Worm (Caenorhabditis elegans) whole organism, mixed stage, embryonic: Measurements from ENCODE around the gene srxa-9.

ENCODE experiments used
- M03D4.4 ChIP-seq: sonication (generic microtip); optimal IDR thresholded peaks from 2 replicates; lab custom pipeline; 2017; ENCODE audit warnings: mild to moderate bottlenecking, missing genetic modification characterization, missing compliant biosample characterization
- bed-3 ChIP-seq: fragments of 200-800 bp; sonication (Bioruptor generic); optimal IDR thresholded peaks from 3 replicates; lab custom pipeline; 2018; ENCODE audit warnings: mild to moderate bottlenecking, missing genetic modification characterization, moderate library complexity, missing compliant biosample characterization
- blmp-1 ChIP-seq: fragments of 150-350 bp; optimal IDR thresholded peaks from 2 replicates; lab custom pipeline; 2014; ENCODE audit warnings: missing biosample characterization, missing genetic modification characterization
- ceh-43 ChIP-seq: fragments of 200-800 bp; sonication (Bioruptor generic); optimal IDR thresholded peaks from 2 replicates; lab custom pipeline; 2018; ENCODE audit warnings: mild to moderate bottlenecking, missing genetic modification characterization, moderate library complexity, missing compliant biosample characterization
- ces-1 ChIP-seq: fragments of 150-350 bp; optimal IDR thresholded peaks from 2 replicates; lab custom pipeline; 2014; ENCODE audit warnings: missing biosample characterization, missing genetic modification reagents, missing genetic modification characterization
- cnd-1 ChIP-seq: fragments of 200-800 bp; sonication (Bioruptor generic); optimal IDR thresholded peaks from 2 replicates; lab custom pipeline; 2018; ENCODE audit warnings: mild to moderate bottlenecking, missing genetic modification characterization, missing compliant biosample characterization
- drap-1 ChIP-seq: fragments of 200-800 bp; sonication (Bioruptor generic); optimal IDR thresholded peaks from 3 replicates; lab custom pipeline; 2018; ENCODE audit warnings: mild to moderate bottlenecking, missing genetic modification characterization, missing compliant biosample characterization
- elt-1 ChIP-seq: sonication (generic microtip); optimal IDR thresholded peaks from 2 replicates; lab custom pipeline; 2017; ENCODE audit warnings: missing genetic modification characterization, mild to moderate bottlenecking, missing compliant biosample characterization, antibody characterized with exemption, moderate library complexity, borderline replicate concordance; ENCODE audit not compliant: insufficient read depth
- elt-3 ChIP-seq: fragments of 150-350 bp; optimal IDR thresholded peaks from 2 replicates; lab custom pipeline; 2014; ENCODE audit warnings: missing biosample characterization, missing genetic modification characterization
- flh-1 ChIP-seq: fragments of 200-800 bp; sonication (Bioruptor generic); optimal IDR thresholded peaks from 2 replicates; lab custom pipeline; 2018; ENCODE audit warnings: mild to moderate bottlenecking, missing genetic modification characterization, moderate library complexity, missing compliant biosample characterization
- ham-2 ChIP-seq: fragments of 200-800 bp; sonication (Bioruptor generic); optimal IDR thresholded peaks from 2 replicates; lab custom pipeline; 2018; ENCODE audit warnings: mild to moderate bottlenecking, missing genetic modification characterization, missing compliant biosample characterization
- hlh-1 ChIP-seq: fragments of 150-350 bp; optimal IDR thresholded peaks from 2 replicates; lab custom pipeline; 2014; ENCODE audit warnings: missing biosample characterization, missing genetic modification reagents, missing genetic modification characterization
- lin-13 ChIP-seq: fragments of 150-350 bp; optimal IDR thresholded peaks from 2 replicates; lab custom pipeline; 2014; ENCODE audit warnings: missing biosample characterization, missing genetic modification characterization
- lin-32 ChIP-seq: fragments of 200-800 bp; sonication (Bioruptor generic); optimal IDR thresholded peaks from 2 replicates; lab custom pipeline; 2018; ENCODE audit warnings: mild to moderate bottlenecking, missing genetic modification characterization, missing compliant biosample characterization
- lsy-2 ChIP-seq: fragments of 150-350 bp; optimal IDR thresholded peaks from 2 replicates; lab custom pipeline; 2014; ENCODE audit warnings: missing biosample characterization, missing genetic modification characterization
- mab-5 ChIP-seq: fragments of 150-350 bp; optimal IDR thresholded peaks from 2 replicates; lab custom pipeline; 2014; ENCODE audit warnings: missing biosample characterization, missing genetic modification characterization
- mep-1 ChIP-seq: fragments of 150-350 bp; optimal IDR thresholded peaks from 2 replicates; lab custom pipeline; 2017; ENCODE audit warnings: missing biosample characterization, missing genetic modification reagents, missing genetic modification characterization, inconsistent platforms
- mls-2 ChIP-seq: sonication (generic microtip); optimal IDR thresholded peaks from 2 replicates; lab custom pipeline; 2016; ENCODE audit warnings: mild to moderate bottlenecking, missing genetic modification characterization, moderate library complexity, missing compliant biosample characterization
- nhr-12 ChIP-seq: fragments of 150-350 bp; optimal IDR thresholded peaks from 2 replicates; lab custom pipeline; 2014; ENCODE audit warnings: missing biosample characterization, missing genetic modification characterization
- nhr-2 ChIP-seq: fragments of 150-350 bp; optimal IDR thresholded peaks from 2 replicates; lab custom pipeline; 2014; ENCODE audit warnings: missing biosample characterization, missing genetic modification characterization
- nhr-237 ChIP-seq: fragments of 150-350 bp; optimal IDR thresholded peaks from 2 replicates; lab custom pipeline; 2014; ENCODE audit warnings: missing biosample characterization, missing genetic modification characterization
- nhr-28 ChIP-seq: fragments of 150-350 bp; optimal IDR thresholded peaks from 2 replicates; lab custom pipeline; 2014; ENCODE audit warnings: missing biosample characterization, missing genetic modification characterization
- nhr-76 ChIP-seq: sonication (generic microtip); optimal IDR thresholded peaks from 2 replicates; lab custom pipeline; 2017; ENCODE audit warnings: missing biosample characterization, missing genetic modification characterization
- pha-4 ChIP-seq: fragments of 150-350 bp; optimal IDR thresholded peaks from 2 replicates; lab custom pipeline; 2018; ENCODE audit warnings: missing biosample characterization, missing genetic modification reagents, missing genetic modification characterization
- sem-2 ChIP-seq: fragments of 200-800 bp; sonication (Bioruptor generic); optimal IDR thresholded peaks from 2 replicates; lab custom pipeline; 2018; ENCODE audit warnings: mild to moderate bottlenecking, missing genetic modification characterization, missing compliant biosample characterization
- sptf-1 ChIP-seq: sonication (generic microtip); optimal IDR thresholded peaks from 2 replicates; lab custom pipeline; 2017; ENCODE audit warnings: mild to moderate bottlenecking, missing genetic modification characterization, moderate library complexity, missing compliant biosample characterization
- tbx-8 ChIP-seq: fragments of 200-800 bp; sonication (Bioruptor generic); optimal IDR thresholded peaks from 2 replicates; lab custom pipeline; 2018; ENCODE audit warnings: mild to moderate bottlenecking, missing genetic modification characterization, moderate library complexity, missing compliant biosample characterization
- unc-120 ChIP-seq: sonication (generic microtip); optimal IDR thresholded peaks from 2 replicates; lab custom pipeline; 2017; ENCODE audit warnings: missing genetic modification characterization, missing compliant biosample characterization; ENCODE audit not compliant: poor library complexity, severe bottlenecking
- unc-62 ChIP-seq: fragments of 150-350 bp; optimal IDR thresholded peaks from 2 replicates; lab custom pipeline; 2014; ENCODE audit warnings: missing biosample characterization, missing genetic modification reagents, missing genetic modification characterization
- zip-8 ChIP-seq: fragments of 150-350 bp; optimal IDR thresholded peaks from 2 replicates; lab custom pipeline; 2014; ENCODE audit warnings: missing biosample characterization, missing genetic modification characterization

srxa-9 gene

ce11 chrX:15770787-15771186 lies 24.0 kb downstream of the srxa-9 start:
- TF ChIP-seq nhr-12 (no peak), drap-1 (no peak), pha-4 (tag; lab: Kevin White, UChicago) (no peak), bed-3 (no peak)
- TF ChIP-seq, all 35 proteins: peak for 0

ce11 chrX:15771411-15771810 lies 24.6 kb downstream of the srxa-9 start, which contains the start of gene Y7A5A.1:
Y7A5A.1 (minus strand) TSS chrX:15771493.
- TF ChIP-seq unc-120 (no peak), bed-3 (no peak), ceh-43 (GFP tag; lab: Kevin White, UChicago) (no peak), lin-13 (tag; lab: Kevin White, UChicago) (no peak), nhr-76 (tag; lab: Kevin White, UChicago) (no peak), hlh-1 (tag; lab: Kevin White, UChicago) (no peak), blmp-1 (tag; lab: Kevin White, UChicago) (no peak), nhr-28 (tag; lab: Kevin White, UChicago) (no peak), elt-1 (tag; lab: Kevin White, UChicago) (no peak), sptf-1 (tag; lab: Kevin White, UChicago) (no peak), mab-5 (tag; lab: Kevin White, UChicago) (no peak), nhr-237 (tag; lab: Kevin White, UChicago) (no peak), M03D4.4 (tag; lab: Kevin White, UChicago) (no peak), cnd-1 (no peak), ces-1 (GFP tag; lab: Kevin White, UChicago) (no peak), lsy-2 (tag; lab: Kevin White, UChicago) (no peak)
- TF ChIP-seq, all 35 proteins: peak for 0

ce11 chrX:15772674-15773073 lies 25.9 kb downstream of the srxa-9 start, which contains the start of gene Y7A5A.2:
Y7A5A.2 (minus strand) TSS chrX:15772735.
- TF ChIP-seq blmp-1 (tag; lab: Kevin White, UChicago): peak; percentile 40
- TF ChIP-seq hlh-1 (tag; lab: Kevin White, UChicago): no peak
- TF ChIP-seq mep-1 (tag; lab: Kevin White, UChicago): no peak
- TF ChIP-seq ces-1 (GFP tag; lab: Kevin White, UChicago): no peak
- TF ChIP-seq nhr-2 (tag; lab: Kevin White, UChicago): no peak
- no peak for TF ChIP-seq unc-120
- TF ChIP-seq zip-8 (tag; lab: Kevin White, UChicago): no peak
- no peak for TF ChIP-seq ceh-43 (GFP tag; lab: Kevin White, UChicago)
- TF ChIP-seq nhr-28 (tag; lab: Kevin White, UChicago): no peak

- TF ChIP-seq sem-2 (GFP tag; lab: Kevin White, UChicago): no peak
- no peak for TF ChIP-seq nhr-28 (tag; lab: Kevin White, UChicago)
- TF ChIP-seq unc-120: no peak
- no peak for TF ChIP-seq lsy-2 (tag; lab: Kevin White, UChicago)
- TF ChIP-seq ces-1 (GFP tag; lab: Kevin White, UChicago): no peak
- no peak for TF ChIP-seq mab-5 (tag; lab: Kevin White, UChicago)
- TF ChIP-seq mls-2 (tag; lab: Kevin White, UChicago): no peak
- TF ChIP-seq sptf-1 (tag; lab: Kevin White, UChicago): no peak
- no peak for TF ChIP-seq nhr-2 (tag; lab: Kevin White, UChicago)
- no peak for TF ChIP-seq flh-1 (GFP tag; lab: Kevin White, UChicago)
- no peak for TF ChIP-seq lin-13 (tag; lab: Kevin White, UChicago)
- TF ChIP-seq elt-3: no peak
- TF ChIP-seq nhr-76 (tag; lab: Kevin White, UChicago): no peak
- TF ChIP-seq zip-8 (tag; lab: Kevin White, UChicago): no peak
- TF ChIP-seq nhr-12: no peak
These were observed 26.6 kb downstream of the srxa-9 start, which contains the start of gene Y7A5A.13 for ce11 chrX:15773262-15773908. Y7A5A.13 (plus strand) TSS chrX:15773858.

ce11 chrX:15779503-15779902 lies 32.7 kb downstream of the srxa-9 start:
- TF ChIP-seq unc-62 (GFP tag; lab: Kevin White, UChicago) (no peak), zip-8 (tag; lab: Kevin White, UChicago) (no peak), mab-5 (tag; lab: Kevin White, UChicago) (no peak), mls-2 (tag; lab: Kevin White, UChicago) (no peak), lin-32 (GFP tag; lab: Kevin White, UChicago) (no peak), elt-3 (no peak), bed-3 (no peak), nhr-12 (no peak), ces-1 (GFP tag; lab: Kevin White, UChicago) (no peak), sptf-1 (tag; lab: Kevin White, UChicago) (no peak), M03D4.4 (tag; lab: Kevin White, UChicago) (no peak), ham-2 (GFP tag; lab: Kevin White, UChicago) (no peak), tbx-8 (GFP tag; lab: Kevin White, UChicago) (no peak), pha-4 (tag; lab: Kevin White, UChicago) (no peak), drap-1 (no peak), hlh-1 (tag; lab: Kevin White, UChicago) (no peak), sem-2 (GFP tag; lab: Kevin White, UChicago) (no peak), nhr-237 (tag; lab: Kevin White, UChicago) (no peak)
- TF ChIP-seq, all 35 proteins: peak for 0
